Worm (Caenorhabditis elegans): ENCODE results near the gene F54B11.5.

DNA sequence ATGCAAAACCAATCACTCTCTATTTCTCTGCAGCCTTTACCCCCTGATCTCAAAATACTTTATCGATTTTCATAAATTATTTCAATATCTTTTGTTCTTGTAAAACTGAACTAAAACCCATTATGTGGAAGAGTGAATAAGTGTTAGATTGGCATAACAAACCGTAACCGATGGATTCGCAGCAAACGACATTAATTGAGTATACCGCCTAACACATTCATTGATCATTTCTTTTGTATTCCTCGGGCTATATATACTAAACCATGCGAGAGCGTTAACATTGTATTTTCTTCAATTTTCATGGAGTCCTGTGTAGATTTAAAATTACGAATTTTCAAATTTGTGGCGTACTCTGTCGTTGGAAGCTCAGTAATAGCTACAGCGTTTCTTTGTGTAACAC is 6.1 kb downstream of the F54B11.5 start, which contains the start of gene col-9:
- TF ChIP-seq nhr-11 (tag; optimal IDR thresholded peaks at IDR 0.05) (no peak), ceh-19 (GFP tag; optimal IDR thresholded peaks at IDR 0.05) (no peak), zip-5 (tag; optimal IDR thresholded peaks at IDR 0.05) (no peak), eyg-1 (tag; optimal IDR thresholded peaks at IDR 0.05) (no peak), pha-4 (tag; optimal IDR thresholded peaks at IDR 0.05) (no peak), hlh-15 (tag; optimal IDR thresholded peaks at IDR 0.05) (no peak), fkh-6 (tag; optimal IDR thresholded peaks at IDR 0.05) (no peak), ceh-30 (tag; optimal IDR thresholded peaks at IDR 0.05) (no peak), ceh-48 (tag; optimal IDR thresholded peaks at IDR 0.05) (no peak), pag-3 (tag; optimal IDR thresholded peaks at IDR 0.05; ENCODE audit: borderline replicate concordance) (no peak)
